Fruit fly (Drosophila melanogaster): ENCODE data around the gene CG32313.

DNA sequence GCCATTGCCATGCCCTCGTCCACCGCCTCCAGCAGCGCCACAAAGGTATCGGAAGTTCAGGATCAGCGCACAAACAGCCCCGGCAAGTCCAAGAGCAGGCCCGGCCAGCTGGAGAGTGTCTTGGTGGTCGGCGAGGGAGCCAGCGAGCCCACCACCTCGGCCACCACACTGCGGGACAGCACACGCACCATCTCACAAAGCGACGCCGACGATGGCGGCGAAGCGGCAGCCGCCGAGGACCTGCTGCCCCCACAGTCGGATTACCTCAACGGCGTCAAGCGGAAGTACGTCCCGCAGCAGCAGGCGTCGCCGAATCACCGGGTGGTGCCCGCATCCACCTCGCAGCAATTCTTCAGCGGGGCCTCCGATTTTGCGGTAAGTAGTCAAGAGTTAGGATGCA lies 5.4 kb upstream of the CG32313 start:
- TF ChIP-seq Dll (optimal IDR thresholded peaks at IDR 0.05) (no peak), EcR (GFP tag; optimal IDR thresholded peaks at IDR 0.05) (no peak), usp (GFP tag; optimal IDR thresholded peaks at IDR 0.05) (no peak), psq (optimal IDR thresholded peaks at IDR 0.05) (no peak), pan (optimal IDR thresholded peaks at IDR 0.05) (no peak), CG8478 (optimal IDR thresholded peaks at IDR 0.05) (no peak)
